Worm (Caenorhabditis elegans) whole organism, L2 larva: ENCODE measurements around the gene F42H10.3.

Experiments used
- F13H6.1 ChIP-seq: sonication (generic microtip); optimal IDR thresholded peaks from 2 replicates; lab custom pipeline; 2016; ENCODE audit warnings: missing genetic modification characterization, missing compliant biosample characterization
- R02D3.7 ChIP-seq: fragments of 150-350 bp; optimal IDR thresholded peaks from 2 replicates; lab custom pipeline; 2014; ENCODE audit warnings: missing biosample characterization, missing genetic modification characterization
- Y55F3AM.14 ChIP-seq: fragments of 200-800 bp; sonication (Bioruptor generic); optimal IDR thresholded peaks from 2 replicates; lab custom pipeline; 2018; ENCODE audit warnings: mild to moderate bottlenecking, missing genetic modification characterization, missing compliant biosample characterization
- ZK546.5 ChIP-seq: sonication (generic microtip); optimal IDR thresholded peaks from 2 replicates; lab custom pipeline; 2017; ENCODE audit warnings: missing biosample characterization, missing genetic modification characterization
- alr-1 ChIP-seq: fragments of 150-350 bp; optimal IDR thresholded peaks from 2 replicates; lab custom pipeline; 2014; ENCODE audit warnings: missing biosample characterization, missing genetic modification characterization
- aly-2 ChIP-seq: fragments of 150-350 bp; optimal IDR thresholded peaks from 2 replicates; lab custom pipeline; 2014; ENCODE audit warnings: missing biosample characterization, missing genetic modification characterization
- blmp-1 ChIP-seq: sonication (generic microtip); optimal IDR thresholded peaks from 2 replicates; lab custom pipeline; 2017; ENCODE audit warnings: missing genetic modification characterization, mild to moderate bottlenecking, missing compliant biosample characterization, antibody characterized with exemption, moderate library complexity; ENCODE audit not compliant: insufficient read depth
- crh-2 ChIP-seq: sonication (generic microtip); optimal IDR thresholded peaks from 2 replicates; lab custom pipeline; 2017; ENCODE audit warnings: missing biosample characterization, missing genetic modification characterization
- dmd-4 ChIP-seq: sonication (generic microtip); optimal IDR thresholded peaks from 2 replicates; lab custom pipeline; 2017; ENCODE audit warnings: missing biosample characterization, missing genetic modification characterization
- egl-27 ChIP-seq: sonication (generic microtip); optimal IDR thresholded peaks from 3 replicates; lab custom pipeline; 2017; ENCODE audit warnings: missing biosample characterization, missing genetic modification reagents, missing genetic modification characterization
- elt-1 ChIP-seq: fragments of 150-350 bp; optimal IDR thresholded peaks from 2 replicates; lab custom pipeline; 2014; ENCODE audit warnings: missing biosample characterization, missing genetic modification characterization
- elt-3 ChIP-seq: sonication (generic microtip); optimal IDR thresholded peaks from 2 replicates; lab custom pipeline; 2017; ENCODE audit warnings: missing biosample characterization, missing genetic modification characterization
- fos-1 ChIP-seq: fragments of 150-350 bp; optimal IDR thresholded peaks from 2 replicates; lab custom pipeline; 2014; ENCODE audit warnings: missing biosample characterization, missing genetic modification characterization
- gmeb-1 ChIP-seq: fragments of 150-350 bp; optimal IDR thresholded peaks from 2 replicates; lab custom pipeline; 2014; ENCODE audit warnings: missing biosample characterization, missing genetic modification characterization
- lin-11 ChIP-seq: fragments of 150-350 bp; sonication (generic microtip); optimal IDR thresholded peaks from 2 replicates; lab custom pipeline; 2014; ENCODE audit warnings: missing biosample characterization, missing genetic modification characterization, inconsistent platforms, mixed read lengths
- lin-13 ChIP-seq: fragments of 150-350 bp; optimal IDR thresholded peaks from 2 replicates; lab custom pipeline; 2014; ENCODE audit warnings: missing biosample characterization, missing genetic modification reagents, missing genetic modification characterization
- lin-39 ChIP-seq: fragments of 150-350 bp; optimal IDR thresholded peaks from 2 replicates; lab custom pipeline; 2014; ENCODE audit warnings: missing biosample characterization, missing genetic modification reagents, missing genetic modification characterization
- lsy-2 ChIP-seq, 2 experiments: fragments of 150-350 bp in 1 of 2; sonication (generic microtip) in 1 of 2; optimal IDR thresholded peaks; 2 replicates each; lab custom pipeline; 2014 to 2017; ENCODE audit warnings: missing biosample characterization in 2 of 2, missing genetic modification characterization in 2 of 2
- mab-5 ChIP-seq: fragments of 150-350 bp; optimal IDR thresholded peaks from 2 replicates; lab custom pipeline; 2014; ENCODE audit warnings: missing biosample characterization, missing genetic modification characterization
- mbf-1 ChIP-seq: sonication (generic microtip); optimal IDR thresholded peaks from 2 replicates; lab custom pipeline; 2017; ENCODE audit warnings: missing biosample characterization, missing genetic modification characterization
- nhr-10 ChIP-seq: sonication (generic microtip); optimal IDR thresholded peaks from 2 replicates; lab custom pipeline; 2017; ENCODE audit warnings: missing biosample characterization, missing genetic modification characterization
- nhr-11 ChIP-seq: fragments of 150-350 bp; optimal IDR thresholded peaks from 2 replicates; lab custom pipeline; 2014; ENCODE audit warnings: missing biosample characterization, missing genetic modification characterization
- nhr-12 ChIP-seq: fragments of 150-350 bp; optimal IDR thresholded peaks from 2 replicates; lab custom pipeline; 2014; ENCODE audit warnings: missing biosample characterization, missing genetic modification characterization
- nhr-129 ChIP-seq: fragments of 150-350 bp; optimal IDR thresholded peaks from 2 replicates; lab custom pipeline; 2014; ENCODE audit warnings: missing biosample characterization, missing genetic modification characterization
- nhr-23 ChIP-seq: fragments of 150-350 bp; optimal IDR thresholded peaks from 2 replicates; lab custom pipeline; 2014; ENCODE audit warnings: missing biosample characterization, missing genetic modification reagents, missing genetic modification characterization
- nhr-237 ChIP-seq: fragments of 150-350 bp; optimal IDR thresholded peaks from 2 replicates; lab custom pipeline; 2014; ENCODE audit warnings: missing biosample characterization, missing genetic modification characterization
- nhr-25 ChIP-seq: fragments of 150-350 bp; sonication (generic microtip); optimal IDR thresholded peaks from 3 replicates; lab custom pipeline; 2014; ENCODE audit warnings: missing biosample characterization, missing genetic modification characterization
- nhr-6 ChIP-seq: fragments of 150-350 bp; optimal IDR thresholded peaks from 2 replicates; lab custom pipeline; 2014; ENCODE audit warnings: missing biosample characterization, missing genetic modification characterization
- nhr-77 ChIP-seq: fragments of 150-350 bp; optimal IDR thresholded peaks from 2 replicates; lab custom pipeline; 2014; ENCODE audit warnings: missing biosample characterization, missing genetic modification characterization
- peb-1 ChIP-seq: fragments of 150-350 bp; optimal IDR thresholded peaks from 2 replicates; lab custom pipeline; 2014; ENCODE audit warnings: missing biosample characterization, missing genetic modification characterization
- sem-4 ChIP-seq: fragments of 150-350 bp; optimal IDR thresholded peaks from 2 replicates; lab custom pipeline; 2014; ENCODE audit warnings: missing biosample characterization, missing genetic modification reagents, missing genetic modification characterization
- sma-3 ChIP-seq: sonication (generic microtip); optimal IDR thresholded peaks from 2 replicates; lab custom pipeline; 2016; ENCODE audit warnings: missing genetic modification reagents, missing genetic modification characterization, missing compliant biosample characterization
- sma-9 ChIP-seq, 2 experiments: fragments of 150-350 bp in 1 of 2; sonication (generic microtip) in 1 of 2; optimal IDR thresholded peaks; 2 replicates each; lab custom pipeline; 2014 to 2016; ENCODE audit warnings: missing genetic modification characterization in 2 of 2, mild to moderate bottlenecking in 1 of 2, missing biosample characterization in 1 of 2, missing compliant biosample characterization in 1 of 2, missing genetic modification reagents in 1 of 2, moderate library complexity in 1 of 2
- unc-39 ChIP-seq: fragments of 150-350 bp; optimal IDR thresholded peaks from 2 replicates; lab custom pipeline; 2014; ENCODE audit warnings: missing biosample characterization, missing genetic modification characterization
- unc-55 ChIP-seq: fragments of 150-350 bp; sonication (generic microtip); optimal IDR thresholded peaks from 3 replicates; lab custom pipeline; 2014; ENCODE audit warnings: missing biosample characterization, missing genetic modification reagents, missing genetic modification characterization
- zag-1 ChIP-seq: fragments of 150-350 bp; optimal IDR thresholded peaks from 2 replicates; lab custom pipeline; 2014; ENCODE audit warnings: missing biosample characterization, missing genetic modification characterization
- ztf-11 ChIP-seq: sonication (generic microtip); optimal IDR thresholded peaks from 2 replicates; lab custom pipeline; 2017; ENCODE audit warnings: missing biosample characterization, missing genetic modification characterization
- ztf-4 ChIP-seq: fragments of 150-350 bp; optimal IDR thresholded peaks from 2 replicates; lab custom pipeline; 2014; ENCODE audit warnings: missing biosample characterization, missing genetic modification characterization

F42H10.3 gene

ce11 chrIII:8518990-8519389, 35.0 kb downstream of the F42H10.3 start:
- TF ChIP-seq nhr-23 (tag; lab: Kevin White, UChicago), result no peak
- no peak for TF ChIP-seq dmd-4 (tag; lab: Kevin White, UChicago)
- no peak for TF ChIP-seq lin-39 (tag; lab: Kevin White, UChicago)
- no peak for TF ChIP-seq lsy-2 (tag; optimal IDR thresholded peaks at IDR 0.05; lab: Kevin White, UChicago)
- TF ChIP-seq mab-5 (tag; lab: Kevin White, UChicago), result no peak
- TF ChIP-seq peb-1 (tag; lab: Kevin White, UChicago), result no peak
- TF ChIP-seq elt-1 (tag; lab: Kevin White, UChicago), result no peak
- no peak for TF ChIP-seq blmp-1 (tag; lab: Kevin White, UChicago)
- no peak for TF ChIP-seq nhr-237
- TF ChIP-seq sma-3 (GFP tag; lab: Kevin White, UChicago), result no peak
- no peak for TF ChIP-seq sma-9 (GFP tag; optimal IDR thresholded peaks at IDR 0.05; lab: Kevin White, UChicago)
- TF ChIP-seq sma-9 (tag; optimal IDR thresholded peaks at IDR 0.05; lab: Kevin White, UChicago), result no peak
- TF ChIP-seq ztf-4, result no peak
- no peak for TF ChIP-seq crh-2 (tag; lab: Kevin White, UChicago)
- no peak for TF ChIP-seq R02D3.7
- no peak for TF ChIP-seq sem-4
- TF ChIP-seq nhr-11 (tag; lab: Kevin White, UChicago), result no peak
- TF ChIP-seq elt-3 (tag; lab: Kevin White, UChicago), result no peak
- no peak for TF ChIP-seq ztf-11 (tag; lab: Kevin White, UChicago)
- TF ChIP-seq F13H6.1 (tag; lab: Kevin White, UChicago), result no peak

ce11 chrIII:8519886-8520285, 35.9 kb downstream of the F42H10.3 start, which contains the start of gene ZC21.8:
Gene ZC21.8, minus strand, starts transcription at chrIII:8519986.
- TF ChIP-seq unc-39 (tag; lab: Kevin White, UChicago) (no peak), sma-9 (GFP tag; optimal IDR thresholded peaks at IDR 0.05; lab: Kevin White, UChicago) (no peak), sma-9 (tag; optimal IDR thresholded peaks at IDR 0.05; lab: Kevin White, UChicago) (no peak), unc-55 (no peak), aly-2 (no peak), nhr-6 (tag; lab: Kevin White, UChicago) (no peak), alr-1 (no peak), zag-1 (tag; lab: Kevin White, UChicago) (no peak), lin-11 (tag; lab: Kevin White, UChicago) (no peak), lin-13 (GFP tag; lab: Kevin White, UChicago) (no peak), peb-1 (tag; lab: Kevin White, UChicago) (no peak), crh-2 (tag; lab: Kevin White, UChicago) (no peak), elt-1 (tag; lab: Kevin White, UChicago) (no peak), lsy-2 (tag; optimal IDR thresholded peaks at IDR 0.05; lab: Kevin White, UChicago) (no peak), nhr-11 (tag; lab: Kevin White, UChicago) (no peak), ZK546.5 (tag; lab: Kevin White, UChicago) (no peak), nhr-237 (no peak)

- TF ChIP-seq elt-1 (tag; lab: Kevin White, UChicago) (no peak), nhr-77 (no peak), egl-27 (tag; lab: Kevin White, UChicago) (no peak), sma-9 (GFP tag; optimal IDR thresholded peaks at IDR 0.05; lab: Kevin White, UChicago) (peak; percentile 5), sma-9 (tag; optimal IDR thresholded peaks at IDR 0.05; lab: Kevin White, UChicago) (no peak), mbf-1 (tag; lab: Kevin White, UChicago) (no peak), nhr-12 (tag; lab: Kevin White, UChicago) (no peak), unc-39 (tag; lab: Kevin White, UChicago) (no peak), nhr-6 (tag; lab: Kevin White, UChicago) (no peak), fos-1 (no peak), F13H6.1 (tag; lab: Kevin White, UChicago) (peak; percentile 56), Y55F3AM.14 (GFP tag; lab: Kevin White, UChicago) (no peak), crh-2 (tag; lab: Kevin White, UChicago) (no peak)
Measured at ce11 chrIII:8520589-8520988, 36.6 kb downstream of the F42H10.3 start.

ce11 chrIII:8521654-8522392, 37.9 kb downstream of the F42H10.3 start:
- TF ChIP-seq blmp-1 (tag; lab: Kevin White, UChicago) (no peak), nhr-10 (tag; lab: Kevin White, UChicago) (no peak), ztf-4 (no peak), nhr-129 (tag; lab: Kevin White, UChicago) (no peak), nhr-6 (tag; lab: Kevin White, UChicago) (no peak), nhr-12 (tag; lab: Kevin White, UChicago) (no peak), nhr-237 (no peak), R02D3.7 (no peak), peb-1 (tag; lab: Kevin White, UChicago) (no peak), lsy-2 (tag; optimal IDR thresholded peaks at IDR 0.05; lab: Kevin White, UChicago) (no peak), unc-55 (no peak), lin-11 (tag; lab: Kevin White, UChicago) (no peak), Y55F3AM.14 (GFP tag; lab: Kevin White, UChicago) (no peak), nhr-25 (tag; lab: Kevin White, UChicago) (no peak), sma-9 (GFP tag; optimal IDR thresholded peaks at IDR 0.05; lab: Kevin White, UChicago) (no peak), sma-9 (tag; optimal IDR thresholded peaks at IDR 0.05; lab: Kevin White, UChicago) (no peak), gmeb-1 (tag; lab: Kevin White, UChicago) (no peak), aly-2 (no peak), ZK546.5 (tag; lab: Kevin White, UChicago) (no peak), elt-1 (tag; lab: Kevin White, UChicago) (no peak)
